Fruit fly (Drosophila melanogaster): ENCODE measurements around the gene CG9837.

The CG9837 gene

DNA sequence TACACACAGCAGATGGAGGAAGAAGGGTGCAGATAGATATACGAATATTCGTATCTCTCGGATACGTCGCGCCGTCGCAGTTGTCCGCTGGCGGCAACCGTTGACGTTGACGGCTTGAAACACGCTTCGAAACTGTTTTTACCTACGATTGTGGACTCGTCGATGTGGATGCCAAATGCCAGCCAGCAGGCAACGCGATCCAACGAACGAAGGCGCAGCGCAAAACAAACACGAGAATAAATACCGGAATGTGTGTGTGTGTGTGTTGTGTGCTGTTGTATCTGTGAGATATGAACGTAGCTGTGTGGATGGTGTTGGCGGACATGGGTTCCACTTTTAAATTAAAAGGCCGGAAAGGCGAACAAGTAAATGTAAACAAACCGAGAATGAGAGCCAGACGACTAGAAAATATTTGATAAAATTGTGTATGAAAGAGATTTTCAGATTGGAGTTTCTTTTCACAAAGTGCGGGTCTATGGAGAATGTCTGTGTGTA, 32.8 kb upstream of the CG9837 start (continued):
- peak; percentile 53 for TF ChIP-seq rgr (GFP tag; optimal IDR thresholded peaks at IDR 0.05)
- TF ChIP-seq ey (GFP tag; optimal IDR thresholded peaks at IDR 0.05) = no peak
- TF ChIP-seq OdsH (GFP tag; optimal IDR thresholded peaks at IDR 0.05) = peak; percentile 41

DNA sequence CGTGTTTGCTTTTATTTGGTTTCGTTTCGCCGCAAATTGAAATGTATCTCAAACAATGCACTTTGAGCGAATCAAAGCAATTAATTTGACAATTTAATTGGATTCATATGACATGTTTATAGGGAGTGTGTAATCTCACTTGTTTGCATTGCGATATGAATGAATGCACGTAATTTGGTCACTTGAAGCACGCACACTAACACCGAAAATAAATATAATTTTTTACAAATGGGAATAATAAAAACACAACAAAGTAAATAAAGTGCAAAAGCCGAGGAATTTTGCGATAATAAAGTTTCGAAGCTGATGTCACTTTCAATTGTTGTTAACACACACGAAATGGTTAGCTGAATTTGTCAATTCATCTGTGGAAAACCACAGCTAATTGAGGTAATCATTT, 31.6 kb upstream of the CG9837 start:
- peak; percentile 8 for TF ChIP-seq CG32264 (GFP tag; optimal IDR thresholded peaks at IDR 0.05)
- peak; percentile 27 for TF ChIP-seq tai (GFP tag; optimal IDR thresholded peaks at IDR 0.05)
- TF ChIP-seq Hnf4 (GFP tag; optimal IDR thresholded peaks at IDR 0.05) = peak; percentile 13
- TF ChIP-seq Vsx2 (GFP tag; optimal IDR thresholded peaks at IDR 0.05; ENCODE audit: partially characterized antibody) = no peak
- TF ChIP-seq sage (GFP tag; optimal IDR thresholded peaks at IDR 0.05) = peak; percentile 40

DNA sequence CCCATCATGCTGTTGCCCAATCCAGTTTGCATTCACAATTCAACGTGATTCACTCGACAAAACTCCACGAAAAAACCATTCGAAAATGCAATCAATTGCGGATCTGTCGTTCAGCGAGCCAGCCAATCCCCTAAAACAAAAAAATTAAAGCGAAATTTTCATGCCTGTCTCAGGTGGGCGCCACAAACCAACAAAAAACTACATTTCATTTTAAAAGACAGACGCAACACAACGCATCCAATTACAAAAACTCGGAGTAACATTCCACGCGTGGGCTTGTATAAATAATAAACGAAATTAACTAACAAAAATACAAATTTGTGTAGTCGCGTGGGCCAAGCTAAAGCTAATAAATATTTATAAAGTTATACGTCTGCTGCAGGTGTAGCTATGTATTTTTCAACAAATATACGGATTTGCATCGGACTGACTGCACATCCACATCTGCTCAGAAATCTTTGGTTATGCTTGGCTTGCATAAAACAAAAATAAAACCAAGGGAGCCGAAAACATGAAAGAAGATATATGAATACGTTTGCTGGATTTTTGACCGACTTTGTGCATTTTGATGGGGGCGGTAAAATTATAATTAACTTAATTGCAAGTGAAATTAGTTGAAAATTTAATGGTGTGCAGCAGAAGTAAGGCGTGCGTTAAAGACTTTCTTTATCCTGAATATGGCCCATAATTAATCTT, 30.7 kb upstream of the CG9837 start:
- TF ChIP-seq sv (GFP tag; optimal IDR thresholded peaks at IDR 0.05) (no peak), CG32264 (GFP tag; optimal IDR thresholded peaks at IDR 0.05) (no peak), Vsx2 (GFP tag; optimal IDR thresholded peaks at IDR 0.05; ENCODE audit: partially characterized antibody) (no peak), lola (GFP tag; optimal IDR thresholded peaks at IDR 0.05) (no peak)

DNA sequence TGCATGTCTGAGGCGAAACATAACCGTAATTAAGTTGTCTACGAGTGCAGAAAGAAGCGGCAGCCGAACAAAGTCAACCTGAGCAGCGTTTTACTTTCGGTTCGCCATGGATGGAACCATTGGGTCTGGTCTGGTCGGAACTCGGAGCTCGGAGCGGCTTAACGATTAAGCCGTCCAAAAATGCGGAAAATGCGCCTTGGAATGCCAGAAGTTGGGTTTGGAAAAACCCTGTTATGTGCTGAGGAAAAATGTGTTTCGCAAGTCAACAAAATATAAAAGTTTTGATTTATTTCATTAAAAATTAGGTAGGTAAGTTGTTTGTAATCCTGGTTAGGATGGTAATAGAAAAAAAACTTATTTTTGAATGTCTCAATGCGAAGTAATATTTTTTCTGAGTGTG, 28.2 kb upstream of the CG9837 start:
- TF ChIP-seq OdsH (GFP tag; optimal IDR thresholded peaks at IDR 0.05) = no peak
- TF ChIP-seq dsf (GFP tag; optimal IDR thresholded peaks at IDR 0.05; ENCODE audit: borderline replicate concordance) = no peak
- no peak for TF ChIP-seq Mio (GFP tag; optimal IDR thresholded peaks at IDR 0.05)
- no peak for TF ChIP-seq N (GFP tag; optimal IDR thresholded peaks at IDR 0.05)
- no peak for TF ChIP-seq HLH106 (tag; optimal IDR thresholded peaks at IDR 0.05)
- TF ChIP-seq psq (GFP tag; optimal IDR thresholded peaks at IDR 0.05) = no peak
- no peak for TF ChIP-seq tai (GFP tag; optimal IDR thresholded peaks at IDR 0.05)
- TF ChIP-seq br (GFP tag; optimal IDR thresholded peaks at IDR 0.05) = no peak
- TF ChIP-seq CG9705 (GFP tag; optimal IDR thresholded peaks at IDR 0.05) = no peak
- TF ChIP-seq foxo (GFP tag; optimal IDR thresholded peaks at IDR 0.05) = no peak

DNA sequence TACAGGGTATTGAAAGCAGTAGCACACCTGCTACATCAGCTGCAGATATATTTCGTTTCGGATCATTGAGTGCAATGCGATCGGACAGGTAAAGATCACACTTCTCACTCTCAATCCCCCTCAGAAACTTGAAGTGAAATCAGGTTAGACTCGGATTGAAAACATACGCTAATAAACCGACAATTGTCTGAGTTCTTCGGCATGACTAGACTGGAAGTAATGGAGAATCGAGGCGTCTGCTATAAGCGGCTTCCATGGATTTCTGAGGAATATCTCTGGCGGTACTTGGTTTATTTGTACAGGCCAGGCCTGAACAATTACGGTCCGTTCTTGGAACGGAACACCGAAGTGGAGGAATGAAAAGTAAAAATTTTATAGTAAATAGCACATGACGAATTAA, 27.7 kb upstream of the CG9837 start:
- TF ChIP-seq Sp1 (GFP tag; optimal IDR thresholded peaks at IDR 0.05) = no peak
- no peak for TF ChIP-seq Dif (GFP tag; optimal IDR thresholded peaks at IDR 0.05; ENCODE audit: partially characterized antibody)
- TF ChIP-seq sv (GFP tag; optimal IDR thresholded peaks at IDR 0.05) = no peak
- TF ChIP-seq Abd-B (GFP tag; optimal IDR thresholded peaks at IDR 0.05) = no peak
- no peak for TF ChIP-seq Myc (optimal IDR thresholded peaks at IDR 0.05)
- TF ChIP-seq dsf (GFP tag; optimal IDR thresholded peaks at IDR 0.05; ENCODE audit: borderline replicate concordance) = no peak
- no peak for TF ChIP-seq Jra (GFP tag; optimal IDR thresholded peaks at IDR 0.05)
- no peak for TF ChIP-seq sage (GFP tag; optimal IDR thresholded peaks at IDR 0.05)

DNA sequence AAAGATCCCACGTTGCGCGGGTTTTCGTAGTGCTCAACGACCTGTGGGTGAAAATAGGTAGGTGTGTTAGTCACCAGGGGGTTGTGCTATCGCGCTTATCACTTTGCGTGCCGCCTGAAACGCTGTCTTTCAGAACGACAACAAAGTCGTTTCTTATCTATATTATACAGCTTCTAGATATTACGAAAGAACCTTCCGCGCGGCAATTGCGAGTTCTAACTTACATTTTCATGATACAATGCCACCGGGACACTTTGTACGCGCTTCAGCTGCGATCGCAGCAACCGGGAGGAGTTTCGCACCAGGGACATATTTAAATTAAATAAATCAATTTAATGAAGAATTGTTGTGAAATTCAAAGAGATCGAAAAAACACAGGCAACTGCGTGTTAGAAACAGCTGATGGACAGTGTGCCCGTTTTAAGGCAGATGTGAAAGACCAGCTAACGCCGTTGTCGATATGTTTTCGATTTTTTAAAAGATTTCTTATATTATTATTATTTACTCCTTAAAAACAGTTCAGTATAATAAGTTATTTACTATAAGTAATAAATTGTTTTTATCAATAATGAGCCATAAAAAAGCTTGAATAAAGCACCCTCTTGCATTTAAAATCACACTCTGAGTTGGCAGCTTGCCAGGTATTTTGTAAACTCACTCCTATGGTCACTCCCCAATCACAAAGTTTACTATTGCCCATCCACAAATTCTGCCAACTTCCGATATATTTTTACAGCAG, 10.6 kb upstream of the CG9837 start, which contains the start of the genes IscU and CG8379:
Gene IscU (minus strand): TSS at position 417 of the 739 bp plus-strand sequence.
Gene CG8379 (plus strand): TSS at position 651 of the 739 bp plus-strand sequence.
- no peak for TF ChIP-seq Sp1 (GFP tag; optimal IDR thresholded peaks at IDR 0.05)
- TF ChIP-seq GATAd (GFP tag; optimal IDR thresholded peaks at IDR 0.05) = no peak
- TF ChIP-seq psq (GFP tag; optimal IDR thresholded peaks at IDR 0.05) = no peak
- no peak for TF ChIP-seq dmrt93B (GFP tag; optimal IDR thresholded peaks at IDR 0.05)
- TF ChIP-seq OdsH (GFP tag; optimal IDR thresholded peaks at IDR 0.05) = no peak
- peak; percentile 9 for TF ChIP-seq Myc (optimal IDR thresholded peaks at IDR 0.05)
- no peak for TF ChIP-seq Abd-B (GFP tag; optimal IDR thresholded peaks at IDR 0.05)
- peak; percentile 38 for TF ChIP-seq sage (GFP tag; optimal IDR thresholded peaks at IDR 0.05)
- no peak for TF ChIP-seq CG32264 (GFP tag; optimal IDR thresholded peaks at IDR 0.05)
- no peak for TF ChIP-seq sv (GFP tag; optimal IDR thresholded peaks at IDR 0.05)
- TF ChIP-seq Rel (GFP tag; optimal IDR thresholded peaks at IDR 0.05) = peak; percentile 3
- TF ChIP-seq Rel (tag; optimal IDR thresholded peaks at IDR 0.05) = no peak
- TF ChIP-seq Hr83 (GFP tag; optimal IDR thresholded peaks at IDR 0.05; ENCODE audit: poor library complexity, severe bottlenecking) = no peak
- TF ChIP-seq CG9705 (GFP tag; optimal IDR thresholded peaks at IDR 0.05) = no peak
- no peak for TF ChIP-seq fru (GFP tag; optimal IDR thresholded peaks at IDR 0.05)
- no peak for TF ChIP-seq usp (GFP tag; optimal IDR thresholded peaks at IDR 0.05)
- no peak for TF ChIP-seq pan (optimal IDR thresholded peaks at IDR 0.05)
- no peak for TF ChIP-seq Vsx2 (GFP tag; optimal IDR thresholded peaks at IDR 0.05; ENCODE audit: partially characterized antibody)
- TF ChIP-seq Hnf4 (GFP tag; optimal IDR thresholded peaks at IDR 0.05) = no peak

Measured in whole organism, wandering third instar larva.